Worm (Caenorhabditis elegans) whole organism, L1 larva: ENCODE results near the gene Y54H5A.2.

Experiments used
- C16A3.4 ChIP-seq: fragments of 150-350 bp; optimal IDR thresholded peaks from 2 replicates; lab custom pipeline; 2014; ENCODE audit warnings: missing biosample characterization, missing genetic modification characterization
- C34B4.2 ChIP-seq: sonication (generic microtip); optimal IDR thresholded peaks from 2 replicates; lab custom pipeline; 2017; ENCODE audit warnings: mild to moderate bottlenecking, missing genetic modification characterization, missing compliant biosample characterization
- aha-1 ChIP-seq: fragments of 150-350 bp; optimal IDR thresholded peaks from 2 replicates; lab custom pipeline; 2014; ENCODE audit warnings: missing biosample characterization, missing genetic modification characterization
- alr-1 ChIP-seq: fragments of 200-800 bp; sonication (Bioruptor generic); optimal IDR thresholded peaks from 2 replicates; lab custom pipeline; 2018; ENCODE audit warnings: borderline replicate concordance, mild to moderate bottlenecking, missing genetic modification characterization, missing compliant biosample characterization
- blmp-1 ChIP-seq: fragments of 150-350 bp; optimal IDR thresholded peaks from 2 replicates; lab custom pipeline; 2014; ENCODE audit warnings: missing biosample characterization, missing genetic modification characterization
- ceh-8 ChIP-seq: fragments of 200-800 bp; sonication (Bioruptor generic); optimal IDR thresholded peaks from 2 replicates; lab custom pipeline; 2018; ENCODE audit warnings: mild to moderate bottlenecking, missing genetic modification characterization, moderate library complexity, missing compliant biosample characterization
- ceh-90 ChIP-seq: sonication (generic microtip); optimal IDR thresholded peaks from 2 replicates; lab custom pipeline; 2016; ENCODE audit warnings: missing genetic modification characterization, missing compliant biosample characterization
- dsc-1 ChIP-seq: sonication (generic microtip); optimal IDR thresholded peaks from 2 replicates; lab custom pipeline; 2016; ENCODE audit warnings: mild to moderate bottlenecking, missing genetic modification characterization, missing compliant biosample characterization
- efl-1 ChIP-seq, 4 experiments: fragments of 150-350 bp; optimal IDR thresholded peaks in 3 of 4; peaks in 1 of 4; 1 replicate in 1 of 4; 2 replicates in 3 of 4; lab custom pipeline; 2014; ENCODE audit warnings: missing biosample characterization in 2 of 4, missing genetic modification characterization in 2 of 4, missing genetic modification reagents in 2 of 4
- egl-27 ChIP-seq, 2 experiments: fragments of 150-350 bp in 1 of 2; sonication (generic microtip); optimal IDR thresholded peaks; 3 replicates each; lab custom pipeline; 2017 to 2018; ENCODE audit warnings: missing biosample characterization in 2 of 2, missing genetic modification characterization in 2 of 2, missing genetic modification reagents in 2 of 2
- elt-2 ChIP-seq: sonication (generic microtip); optimal IDR thresholded peaks from 2 replicates; lab custom pipeline; 2016; ENCODE audit warnings: missing genetic modification characterization, mild to moderate bottlenecking, inconsistent platforms, missing compliant biosample characterization, missing genetic modification reagents
- elt-3 ChIP-seq, 6 experiments: fragments of 150-350 bp in 1 of 6; sonication (generic microtip); optimal IDR thresholded peaks; 2 replicates each; lab custom pipeline; 2017 to 2018; ENCODE audit warnings: missing biosample characterization in 6 of 6, missing genetic modification characterization in 6 of 6, inconsistent platforms in 1 of 6
- fkh-10 ChIP-seq: sonication (generic microtip); optimal IDR thresholded peaks from 2 replicates; lab custom pipeline; 2017; ENCODE audit warnings: missing biosample characterization, missing genetic modification reagents, missing genetic modification characterization
- fkh-8 ChIP-seq: sonication (generic microtip); optimal IDR thresholded peaks from 2 replicates; lab custom pipeline; 2016; ENCODE audit warnings: mild to moderate bottlenecking, missing genetic modification characterization, missing compliant biosample characterization
- fos-1 ChIP-seq: fragments of 150-350 bp; optimal IDR thresholded peaks from 2 replicates; lab custom pipeline; 2014; ENCODE audit warnings: missing biosample characterization, missing genetic modification characterization
- hlh-17 ChIP-seq: fragments of 200-800 bp; sonication (Bioruptor generic); optimal IDR thresholded peaks from 2 replicates; lab custom pipeline; 2018; ENCODE audit warnings: missing genetic modification characterization, mild to moderate bottlenecking, missing compliant biosample characterization, moderate library complexity, borderline replicate concordance
- irx-1 ChIP-seq: sonication (generic microtip); optimal IDR thresholded peaks from 2 replicates; lab custom pipeline; 2016; ENCODE audit warnings: missing genetic modification characterization, missing compliant biosample characterization
- jun-1 ChIP-seq: fragments of 150-350 bp; optimal IDR thresholded peaks from 2 replicates; lab custom pipeline; 2014; ENCODE audit warnings: missing biosample characterization, missing genetic modification reagents, missing genetic modification characterization
- lin-14 ChIP-seq: fragments of 200-800 bp; sonication (Bioruptor generic); optimal IDR thresholded peaks from 2 replicates; lab custom pipeline; 2018; ENCODE audit warnings: mild to moderate bottlenecking, missing genetic modification characterization, moderate library complexity, missing compliant biosample characterization
- lin-15B ChIP-seq: fragments of 150-350 bp; sonication (generic microtip); optimal IDR thresholded peaks from 3 replicates; lab custom pipeline; 2014; ENCODE audit warnings: missing biosample characterization, missing genetic modification characterization
- lin-35 ChIP-seq, 2 experiments: fragments of 150-350 bp; optimal IDR thresholded peaks; 2 replicates each; lab custom pipeline; 2014; ENCODE audit warnings: missing biosample characterization in 2 of 2, missing genetic modification characterization in 2 of 2, missing genetic modification reagents in 2 of 2
- lin-39 ChIP-seq: fragments of 150-350 bp; optimal IDR thresholded peaks from 2 replicates; lab custom pipeline; 2014; ENCODE audit warnings: missing biosample characterization, missing genetic modification reagents, missing genetic modification characterization
- lsy-2 ChIP-seq, 2 experiments: fragments of 150-350 bp; optimal IDR thresholded peaks; 2 replicates each; lab custom pipeline; 2014; ENCODE audit warnings: missing biosample characterization in 2 of 2, missing genetic modification characterization in 2 of 2
- mab-9 ChIP-seq: fragments of 200-800 bp; sonication (Bioruptor generic); IDR thresholded peaks from 2 replicates; pipeline ENCODE4 v1.3.6; 2022; ENCODE audit warnings: missing genetic modification reagents, missing genetic modification characterization, missing compliant biosample characterization
- mdl-1 ChIP-seq, 2 experiments: fragments of 150-350 bp; optimal IDR thresholded peaks; 2 replicates each; lab custom pipeline; 2014 to 2017; ENCODE audit warnings: missing biosample characterization in 2 of 2, missing genetic modification characterization in 2 of 2, inconsistent platforms in 1 of 2
- mep-1 ChIP-seq: fragments of 150-350 bp; optimal IDR thresholded peaks from 2 replicates; lab custom pipeline; 2014; ENCODE audit warnings: missing biosample characterization, missing genetic modification characterization
- nhr-19 ChIP-seq: fragments of 200-800 bp; sonication (Bioruptor generic); conservative IDR thresholded peaks from 2 replicates; pipeline ENCODE4 v1.3.6; 2022; ENCODE audit warnings: missing genetic modification characterization, missing compliant biosample characterization
- nhr-20 ChIP-seq: sonication (generic microtip); optimal IDR thresholded peaks from 2 replicates; lab custom pipeline; 2016; ENCODE audit warnings: mild to moderate bottlenecking, missing genetic modification characterization, missing compliant biosample characterization
- nhr-237 ChIP-seq: fragments of 150-350 bp; optimal IDR thresholded peaks from 2 replicates; lab custom pipeline; 2014; ENCODE audit warnings: missing biosample characterization, missing genetic modification characterization
- nhr-47 ChIP-seq: sonication (generic microtip); optimal IDR thresholded peaks from 2 replicates; lab custom pipeline; 2016; ENCODE audit warnings: mild to moderate bottlenecking, missing genetic modification characterization, moderate library complexity, missing compliant biosample characterization
- nhr-71 ChIP-seq: sonication (generic microtip); optimal IDR thresholded peaks from 2 replicates; lab custom pipeline; 2016; ENCODE audit warnings: mild to moderate bottlenecking, missing genetic modification characterization, moderate library complexity, missing compliant biosample characterization
- nhr-85 ChIP-seq: sonication (generic microtip); peaks from one replicate; lab custom pipeline; 2016; ENCODE audit warnings: missing genetic modification characterization, inconsistent platforms, missing compliant biosample characterization
- nhr-90 ChIP-seq: sonication (generic microtip); optimal IDR thresholded peaks from 2 replicates; lab custom pipeline; 2016; ENCODE audit warnings: mild to moderate bottlenecking, missing genetic modification characterization, missing compliant biosample characterization; ENCODE audit not compliant: poor library complexity
- pag-3 ChIP-seq: sonication (generic microtip); optimal IDR thresholded peaks from 2 replicates; lab custom pipeline; 2017; ENCODE audit warnings: missing genetic modification characterization, mild to moderate bottlenecking, missing compliant biosample characterization, antibody characterized with exemption, borderline replicate concordance; ENCODE audit not compliant: insufficient read depth
- pqm-1 ChIP-seq: sonication (generic microtip); optimal IDR thresholded peaks from 3 replicates; lab custom pipeline; 2017; ENCODE audit warnings: missing biosample characterization, missing genetic modification characterization
- snpc-4 ChIP-seq: fragments of 150-350 bp; optimal IDR thresholded peaks from 2 replicates; lab custom pipeline; 2014; ENCODE audit warnings: missing biosample characterization, missing genetic modification characterization
- snu-23 ChIP-seq: sonication (generic microtip); optimal IDR thresholded peaks from 2 replicates; lab custom pipeline; 2016; ENCODE audit warnings: missing genetic modification characterization, missing compliant biosample characterization
- tbx-2 ChIP-seq: sonication (generic microtip); optimal IDR thresholded peaks from 2 replicates; lab custom pipeline; 2016; ENCODE audit warnings: missing genetic modification characterization, missing compliant biosample characterization
- tlp-1 ChIP-seq: fragments of 150-350 bp; optimal IDR thresholded peaks from 2 replicates; lab custom pipeline; 2014; ENCODE audit warnings: missing biosample characterization, missing genetic modification characterization
- unc-130 ChIP-seq: fragments of 150-350 bp; optimal IDR thresholded peaks from 2 replicates; lab custom pipeline; 2017; ENCODE audit warnings: missing biosample characterization, missing genetic modification characterization, inconsistent platforms
- unc-62 ChIP-seq: fragments of 150-350 bp; optimal IDR thresholded peaks from 2 replicates; lab custom pipeline; 2014; ENCODE audit warnings: missing biosample characterization, missing genetic modification reagents, missing genetic modification characterization
- vab-15 ChIP-seq: sonication (generic microtip); optimal IDR thresholded peaks from 2 replicates; lab custom pipeline; 2017; ENCODE audit warnings: missing genotype, mild to moderate bottlenecking, missing genetic modification characterization, missing compliant biosample characterization
- zip-4 ChIP-seq: fragments of 200-800 bp; sonication (Bioruptor generic); optimal IDR thresholded peaks from 2 replicates; lab custom pipeline; 2018; ENCODE audit warnings: mild to moderate bottlenecking, missing genetic modification characterization, moderate library complexity, missing compliant biosample characterization
- ztf-4 ChIP-seq: fragments of 150-350 bp; optimal IDR thresholded peaks from 2 replicates; lab custom pipeline; 2014; ENCODE audit warnings: missing biosample characterization, missing genetic modification characterization

The Y54H5A.2 gene

ce11 chrIII:5144169-5144568 is 5.2 kb downstream of the Y54H5A.2 start:
- TF ChIP-seq nhr-237 (tag; lab: Kevin White, UChicago) (no peak), nhr-85 (tag; lab: Kevin White, UChicago) (peak; percentile 68), unc-130 (tag; lab: Kevin White, UChicago) (no peak), efl-1 (optimal IDR thresholded peaks at IDR 0.05; lab: Kevin White, UChicago) (no peak), efl-1 (GFP tag; optimal IDR thresholded peaks at IDR 0.05 in 1 of 2; lab: Kevin White, UChicago) (peak in 1 of 2 experiments; percentile 36), tbx-2 (tag; lab: Kevin White, UChicago) (peak; percentile 89), nhr-71 (peak; percentile 3), lin-14 (peak; percentile 25), nhr-20 (peak; percentile 4)

ce11 chrIII:5143520-5143919 is 5.9 kb downstream of the Y54H5A.2 start:
- no peak for TF ChIP-seq snu-23 (GFP tag; lab: Kevin White, UChicago)

ce11 chrIII:5141935-5142334 is 7.4 kb downstream of the Y54H5A.2 start:
- TF ChIP-seq tbx-2 (tag; lab: Kevin White, UChicago) (peak; percentile 97), ceh-90 (tag; lab: Kevin White, UChicago) (no peak), snu-23 (GFP tag; lab: Kevin White, UChicago) (peak; percentile 8), elt-3 (tag; optimal IDR thresholded peaks at IDR 0.05; lab: Kevin White, UChicago) (peak in 1 of 6 experiments; percentile 28), dsc-1 (tag; lab: Kevin White, UChicago) (no peak), nhr-20 (peak; percentile 53), aha-1 (no peak), nhr-85 (tag; lab: Kevin White, UChicago) (peak; percentile 85), fkh-8 (no peak), nhr-90 (peak; percentile 11), pqm-1 (no peak), irx-1 (no peak), ceh-8 (GFP tag; lab: Kevin White, UChicago) (no peak), efl-1 (optimal IDR thresholded peaks at IDR 0.05; lab: Kevin White, UChicago) (no peak), efl-1 (GFP tag; optimal IDR thresholded peaks at IDR 0.05 in 1 of 2; lab: Kevin White, UChicago) (peak in 1 of 2 experiments; percentile 53), lin-14 (peak; percentile 37), blmp-1 (tag; lab: Kevin White, UChicago) (peak; percentile 17), alr-1 (tag; lab: Kevin White, UChicago) (no peak), unc-130 (tag; lab: Kevin White, UChicago) (peak; percentile 63), lin-35 (GFP tag; optimal IDR thresholded peaks at IDR 0.05; lab: Kevin White, UChicago) (peak in 1 of 2 experiments; percentile 30), nhr-71 (peak; percentile 47), zip-4 (no peak), pag-3 (tag; lab: Kevin White, UChicago) (no peak), nhr-47 (no peak), snpc-4 (tag; lab: Kevin White, UChicago) (no peak), mdl-1 (tag; optimal IDR thresholded peaks at IDR 0.05; lab: Kevin White, UChicago) (peak in 1 of 2 experiments; percentile 26)

- TF ChIP-seq nhr-19 (GFP tag; lab: Robert Waterston, UW) = no peak
- peak; percentile 40 to 73 for TF ChIP-seq lsy-2 (tag; optimal IDR thresholded peaks at IDR 0.05; lab: Kevin White, UChicago)
- no peak for TF ChIP-seq pqm-1
- TF ChIP-seq fkh-8 = no peak
- no peak for TF ChIP-seq ceh-8 (GFP tag; lab: Kevin White, UChicago)
- TF ChIP-seq lin-14 = peak; percentile 65
- no peak for TF ChIP-seq nhr-20
- no peak for TF ChIP-seq lin-15B (tag; lab: Kevin White, UChicago)
- TF ChIP-seq egl-27 (tag; optimal IDR thresholded peaks at IDR 0.05; lab: Kevin White, UChicago) = no peak
- peak; percentile 29 for TF ChIP-seq elt-2 (tag; lab: Kevin White, UChicago)
- no peak for TF ChIP-seq vab-15 (tag; lab: Kevin White, UChicago)
- TF ChIP-seq unc-62 (GFP tag; lab: Kevin White, UChicago) = no peak
- no peak for TF ChIP-seq nhr-90
- no peak for TF ChIP-seq mab-9
- no peak for TF ChIP-seq mep-1
- TF ChIP-seq snu-23 (GFP tag; lab: Kevin White, UChicago) = peak; percentile 5
- no peak for TF ChIP-seq alr-1 (tag; lab: Kevin White, UChicago)
- no peak for TF ChIP-seq C34B4.2 (tag; lab: Kevin White, UChicago)
- no peak for TF ChIP-seq fos-1
- TF ChIP-seq tlp-1 (tag; lab: Kevin White, UChicago) = no peak
- no peak for TF ChIP-seq ztf-4 (tag; lab: Kevin White, UChicago)
- no peak for TF ChIP-seq hlh-17 (GFP tag; lab: Kevin White, UChicago)
- TF ChIP-seq tbx-2 (tag; lab: Kevin White, UChicago) = peak; percentile 96
- TF ChIP-seq fkh-10 (GFP tag; lab: Kevin White, UChicago) = no peak
- TF ChIP-seq lin-39 (tag; lab: Kevin White, UChicago) = no peak
- TF ChIP-seq nhr-237 (tag; lab: Kevin White, UChicago) = no peak
- no peak for TF ChIP-seq jun-1
- no peak for TF ChIP-seq C16A3.4
Observed at ce11 chrIII:5140559-5140958, 8.8 kb downstream of the Y54H5A.2 start.
